Fruit fly (Drosophila melanogaster) whole organism, embryonic: ENCODE measurements around the gene sage.

ENCODE experiments used
- CG12155 ChIP-seq: fragments of 200-800 bp; sonication (Bioruptor generic); optimal IDR thresholded peaks from 3 replicates; lab custom pipeline; 2016; ENCODE audit warnings: missing biosample characterization, missing genetic modification characterization
- CG6254 ChIP-seq: fragments of 200-800 bp; sonication (Bioruptor generic); optimal IDR thresholded peaks from 3 replicates; lab custom pipeline; 2017; ENCODE audit warnings: mild to moderate bottlenecking, missing biosample characterization, missing genetic modification reagents, missing genetic modification characterization
- Sox102F ChIP-seq: fragments of 200-800 bp; sonication (Bioruptor generic); optimal IDR thresholded peaks from 2 replicates; lab custom pipeline; 2018; ENCODE audit warnings: missing biosample characterization, mild to moderate bottlenecking, missing genetic modification characterization, moderate library complexity
- Ssrp ChIP-seq: fragments of 200-800 bp; sonication (Bioruptor generic); optimal IDR thresholded peaks from 2 replicates; lab custom pipeline; 2018; ENCODE audit warnings: missing biosample characterization, mild to moderate bottlenecking, missing genetic modification characterization, moderate library complexity
- eyg ChIP-seq: fragments of 200-800 bp; sonication (Bioruptor generic); optimal IDR thresholded peaks from 3 replicates; lab custom pipeline; 2016; ENCODE audit warnings: missing biosample characterization, missing genetic modification characterization
- nom ChIP-seq: fragments of 200-800 bp; sonication (Bioruptor generic); optimal IDR thresholded peaks from 2 replicates; lab custom pipeline; 2017; ENCODE audit warnings: missing biosample characterization, missing genetic modification characterization, mild to moderate bottlenecking, moderate library complexity, missing genetic modification reagents
- usp ChIP-seq: fragments of >200 bp; optimal IDR thresholded peaks from 2 replicates; lab custom pipeline; 2017; ENCODE audit warnings: missing biosample characterization, missing genetic modification characterization

DNA sequence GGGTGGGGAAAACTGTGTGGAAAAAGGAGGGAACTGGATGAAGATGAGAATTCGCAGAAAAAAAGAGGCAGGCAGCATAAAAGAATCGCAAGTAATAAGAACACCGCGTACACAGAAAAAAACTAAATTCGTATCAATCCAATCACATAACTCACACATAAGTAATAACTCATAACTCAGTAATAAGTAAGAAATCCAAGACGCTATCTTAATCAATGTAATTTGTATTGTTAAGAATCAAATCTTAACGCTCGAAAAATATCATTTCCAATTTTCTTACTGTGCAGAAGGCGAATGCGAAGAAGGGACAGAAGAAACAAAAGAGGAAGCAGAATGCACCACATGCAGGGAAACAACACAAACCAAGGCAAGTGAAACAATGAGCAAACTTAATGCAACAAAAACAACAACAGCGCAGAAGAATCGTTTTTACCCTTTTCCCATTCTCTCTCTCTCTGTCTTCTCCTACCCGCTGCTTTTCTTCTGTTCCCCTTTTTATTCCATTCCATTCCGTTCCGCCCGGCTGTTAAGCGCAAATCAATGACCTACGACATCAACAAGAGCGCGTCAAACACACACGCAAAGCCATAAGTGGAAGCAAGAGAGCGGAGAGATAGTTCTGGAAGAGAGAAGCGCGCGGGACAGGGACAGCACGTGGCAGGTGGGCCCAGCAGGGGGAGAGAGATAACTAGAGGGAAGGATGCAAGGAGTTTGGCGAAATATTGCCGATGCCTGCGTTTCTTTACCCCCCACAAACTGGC, 34.7 kb downstream of the sage start:
- TF ChIP-seq Ssrp (tag; lab: Kevin White, UChicago) (peak; percentile 83), CG12155 (GFP tag; lab: Kevin White, UChicago) (peak; percentile 77), eyg (peak; percentile 53), CG6254 (GFP tag; lab: Kevin White, UChicago) (peak; percentile 74), Sox102F (GFP tag; lab: Kevin White, UChicago) (peak; percentile 82), nom (GFP tag; lab: Kevin White, UChicago) (peak; percentile 98), usp (GFP tag; lab: Kevin White, UChicago) (no peak)
